Fruit fly (Drosophila melanogaster): ENCODE data around the gene galectin.

Gene galectin

dm6 chr2L:71457-71856, at the start of gene galectin:
Gene galectin, plus strand, starts transcription at chr2L:71757.
- TF ChIP-seq Myc (optimal IDR thresholded peaks at IDR 0.05) (no peak), insv (optimal IDR thresholded peaks at IDR 0.05) (no peak), h (optimal IDR thresholded peaks at IDR 0.05) (no peak), Sin3A (optimal IDR thresholded peaks at IDR 0.05) (no peak), ttk (optimal IDR thresholded peaks at IDR 0.05) (no peak), psq (optimal IDR thresholded peaks at IDR 0.05) (no peak)

DNA sequence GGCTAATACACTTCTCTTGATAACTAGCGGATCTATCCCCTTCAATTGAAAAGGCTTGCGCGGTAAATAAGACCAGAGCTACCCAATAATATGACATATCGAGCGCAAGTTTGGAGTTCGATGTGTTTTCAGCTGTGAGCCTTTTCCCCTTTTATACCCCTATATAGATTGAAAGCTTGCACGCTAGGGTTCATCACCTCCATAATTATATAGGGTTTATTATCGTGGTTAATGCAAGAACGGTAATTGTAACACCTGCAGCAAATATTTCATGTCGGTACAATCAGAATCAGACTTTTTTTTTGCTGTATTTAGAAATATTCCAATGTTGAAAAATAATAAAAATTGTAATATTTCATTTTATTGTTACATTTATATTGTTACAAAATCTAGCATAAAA, 46.5 kb upstream of the galectin start, which contains the start of gene Ir21a:
Gene Ir21a, minus strand, starts transcription at position 101 of the 400 bp plus-strand sequence.
- no peak for TF ChIP-seq Sin3A (optimal IDR thresholded peaks at IDR 0.05)

dm6 chr2L:34054-34453, 37.5 kb upstream of the galectin start:
- TF ChIP-seq h (optimal IDR thresholded peaks at IDR 0.05): no peak
- TF ChIP-seq Myc (optimal IDR thresholded peaks at IDR 0.05): no peak
- no peak for TF ChIP-seq insv (optimal IDR thresholded peaks at IDR 0.05)
- no peak for TF ChIP-seq psq (optimal IDR thresholded peaks at IDR 0.05)
- TF ChIP-seq ttk (optimal IDR thresholded peaks at IDR 0.05): no peak
- no peak for TF ChIP-seq Sin3A (optimal IDR thresholded peaks at IDR 0.05)

DNA sequence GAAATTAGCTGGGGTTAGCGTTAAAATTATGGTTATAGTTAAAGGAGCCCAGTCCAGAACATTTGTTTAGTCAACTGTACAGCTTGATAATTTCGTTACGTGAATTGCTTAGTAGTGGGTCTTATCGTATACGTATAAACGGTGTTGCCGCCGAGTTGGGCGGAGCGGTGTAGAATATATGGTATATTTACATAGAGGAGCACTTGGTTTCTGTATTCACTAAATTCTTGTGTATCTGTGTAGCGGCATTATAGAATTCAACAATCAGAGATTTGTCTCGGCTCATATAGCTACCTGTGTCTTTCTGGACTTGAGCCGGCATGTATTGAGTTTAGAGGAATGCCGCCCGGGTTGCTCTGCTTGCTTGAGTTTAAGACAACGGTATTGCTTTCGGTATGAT, 36.1 kb upstream of the galectin start:
- TF ChIP-seq psq (optimal IDR thresholded peaks at IDR 0.05) (no peak), Sin3A (optimal IDR thresholded peaks at IDR 0.05) (no peak), ttk (optimal IDR thresholded peaks at IDR 0.05) (no peak)

DNA sequence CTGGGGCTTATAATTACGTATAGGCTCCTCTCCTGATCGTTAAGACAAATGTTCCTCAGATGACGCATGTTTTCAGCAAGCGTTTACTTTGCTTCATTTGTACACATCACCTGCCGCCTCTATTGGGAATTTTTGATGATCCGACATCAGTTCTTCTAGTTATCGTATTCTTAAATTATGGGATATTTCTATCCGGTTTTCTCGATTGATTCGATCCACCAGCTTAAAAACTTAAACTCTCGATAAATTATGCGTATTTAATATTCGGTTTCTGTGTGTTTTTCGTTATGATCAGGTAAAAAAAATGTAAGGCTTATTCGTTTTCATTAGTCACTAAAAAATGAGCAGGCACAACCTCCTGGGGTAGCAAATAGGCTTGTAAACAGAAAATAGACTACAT, 18.4 kb upstream of the galectin start:
- TF ChIP-seq ttk (optimal IDR thresholded peaks at IDR 0.05): no peak
- TF ChIP-seq h (optimal IDR thresholded peaks at IDR 0.05): no peak
- no peak for TF ChIP-seq Myc (optimal IDR thresholded peaks at IDR 0.05)
- TF ChIP-seq psq (optimal IDR thresholded peaks at IDR 0.05): no peak
- TF ChIP-seq insv (optimal IDR thresholded peaks at IDR 0.05): no peak
- TF ChIP-seq Sin3A (optimal IDR thresholded peaks at IDR 0.05): no peak

DNA sequence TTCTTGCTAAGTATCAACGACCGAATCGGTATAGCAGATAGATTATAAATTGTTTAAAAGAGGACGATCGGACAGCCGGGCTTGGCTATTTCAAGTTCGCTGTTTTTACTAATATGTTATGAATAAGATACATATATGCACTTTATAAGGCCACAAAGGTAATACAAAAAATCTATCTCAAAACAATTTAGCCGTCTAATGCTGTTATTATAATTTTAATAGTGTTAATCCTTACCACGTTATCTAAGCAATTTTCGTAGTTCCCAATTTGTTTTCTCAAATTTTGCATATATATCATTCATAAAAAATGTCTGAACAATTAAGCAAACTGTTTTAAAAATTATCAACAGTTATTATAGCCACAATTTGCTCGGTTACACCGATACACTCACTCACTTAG, 14.7 kb upstream of the galectin start:
- TF ChIP-seq Sin3A (optimal IDR thresholded peaks at IDR 0.05) (no peak), psq (optimal IDR thresholded peaks at IDR 0.05) (no peak), Myc (optimal IDR thresholded peaks at IDR 0.05) (no peak), insv (optimal IDR thresholded peaks at IDR 0.05) (no peak), h (optimal IDR thresholded peaks at IDR 0.05) (no peak), ttk (optimal IDR thresholded peaks at IDR 0.05) (no peak)

- TF ChIP-seq Sin3A (optimal IDR thresholded peaks at IDR 0.05) (no peak), insv (optimal IDR thresholded peaks at IDR 0.05) (no peak), Myc (optimal IDR thresholded peaks at IDR 0.05) (no peak), h (optimal IDR thresholded peaks at IDR 0.05) (no peak), psq (optimal IDR thresholded peaks at IDR 0.05) (no peak), ttk (optimal IDR thresholded peaks at IDR 0.05) (no peak)
Measured at dm6 chr2L:59058-59603, 12.4 kb upstream of the galectin start.

DNA sequence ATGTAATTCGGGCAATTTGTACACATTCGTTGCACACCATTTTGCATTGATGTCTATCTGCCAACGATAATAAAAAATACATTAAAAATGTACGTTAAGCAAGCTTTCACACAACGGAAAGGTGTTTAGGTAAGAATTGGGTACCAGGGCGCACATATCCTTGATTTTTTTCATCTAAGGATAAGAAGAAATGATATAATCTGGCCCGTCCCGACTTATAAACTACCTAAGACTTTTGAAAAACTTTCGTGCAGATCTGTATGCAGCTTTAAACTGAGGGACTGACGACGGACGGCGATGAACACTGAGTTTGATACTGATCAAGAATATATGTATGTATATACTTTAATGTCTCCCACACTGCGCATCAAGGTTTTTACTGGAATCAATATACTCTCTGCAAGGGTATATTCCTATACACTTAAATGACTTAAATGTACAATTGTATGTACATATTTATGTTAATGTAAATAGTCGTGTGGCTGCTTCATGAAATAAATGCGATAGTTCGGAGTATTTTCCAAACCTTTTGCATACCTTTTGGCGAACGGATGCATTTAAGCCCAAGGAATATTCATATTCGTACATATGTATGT, 6.1 kb upstream of the galectin start, which contains the start of gene Cda5:
Gene Cda5, minus strand, starts transcription at position 51 of the 596 bp plus-strand sequence.
- TF ChIP-seq psq (optimal IDR thresholded peaks at IDR 0.05): no peak
- TF ChIP-seq Myc (optimal IDR thresholded peaks at IDR 0.05): no peak
- TF ChIP-seq Sin3A (optimal IDR thresholded peaks at IDR 0.05): no peak
- TF ChIP-seq ttk (optimal IDR thresholded peaks at IDR 0.05): no peak
- no peak for TF ChIP-seq insv (optimal IDR thresholded peaks at IDR 0.05)
- no peak for TF ChIP-seq h (optimal IDR thresholded peaks at IDR 0.05)

- TF ChIP-seq Myc (optimal IDR thresholded peaks at IDR 0.05): no peak
- no peak for TF ChIP-seq psq (optimal IDR thresholded peaks at IDR 0.05)
- no peak for TF ChIP-seq Sin3A (optimal IDR thresholded peaks at IDR 0.05)
- no peak for TF ChIP-seq h (optimal IDR thresholded peaks at IDR 0.05)
- no peak for TF ChIP-seq ttk (optimal IDR thresholded peaks at IDR 0.05)
- no peak for TF ChIP-seq insv (optimal IDR thresholded peaks at IDR 0.05)
Measured at dm6 chr2L:66369-67278, 4.9 kb upstream of the galectin start, which contains the start of gene dbr. Gene dbr, plus strand, starts transcription at chr2L:66482.

dm6 chr2L:67279-67657, 4.3 kb upstream of the galectin start:
- no peak for TF ChIP-seq ttk (optimal IDR thresholded peaks at IDR 0.05)
- TF ChIP-seq insv (optimal IDR thresholded peaks at IDR 0.05): no peak
- TF ChIP-seq Myc (optimal IDR thresholded peaks at IDR 0.05): no peak
- TF ChIP-seq Sin3A (optimal IDR thresholded peaks at IDR 0.05): no peak
- no peak for TF ChIP-seq psq (optimal IDR thresholded peaks at IDR 0.05)
- TF ChIP-seq h (optimal IDR thresholded peaks at IDR 0.05): no peak

dm6 chr2L:69560-69959, 2.0 kb upstream of the galectin start:
- TF ChIP-seq ttk (optimal IDR thresholded peaks at IDR 0.05): no peak
- TF ChIP-seq Sin3A (optimal IDR thresholded peaks at IDR 0.05): no peak
- no peak for TF ChIP-seq insv (optimal IDR thresholded peaks at IDR 0.05)
- TF ChIP-seq h (optimal IDR thresholded peaks at IDR 0.05): no peak
- TF ChIP-seq Myc (optimal IDR thresholded peaks at IDR 0.05): no peak
- TF ChIP-seq psq (optimal IDR thresholded peaks at IDR 0.05): no peak
